Fruit fly (Drosophila melanogaster) whole organism, embryonic: ENCODE data around the gene Ada1-1.

Experiments used
- Blimp-1 ChIP-seq: fragments of 200-800 bp; sonication (Bioruptor generic); optimal IDR thresholded peaks from 3 replicates; lab custom pipeline; 2018; ENCODE audit warnings: missing biosample characterization, missing genetic modification characterization, mild to moderate bottlenecking, moderate library complexity, missing genetic modification reagents
- CG13287 ChIP-seq: fragments of 200-800 bp; sonication (Bioruptor generic); IDR thresholded peaks from 2 replicates; pipeline ENCODE4 v1.3.6; 2022; ENCODE audit warnings: missing biosample characterization, missing genetic modification characterization; ENCODE audit not compliant: partially characterized antibody
- CG14667 ChIP-seq: fragments of 200-800 bp; sonication (Bioruptor generic); IDR thresholded peaks from 2 replicates; pipeline ENCODE4 v1.3.6; 2022; ENCODE audit warnings: missing biosample characterization, missing genetic modification characterization
- CG15601 ChIP-seq: fragments of 200-800 bp; sonication (Bioruptor generic); optimal IDR thresholded peaks from 3 replicates; lab custom pipeline; 2019; ENCODE audit warnings: missing biosample characterization, mild to moderate bottlenecking, missing genetic modification characterization, moderate library complexity
- CG1602 ChIP-seq: fragments of 200-800 bp; sonication (Bioruptor generic); optimal IDR thresholded peaks from 3 replicates; lab custom pipeline; 2016; ENCODE audit warnings: missing biosample characterization, missing genetic modification characterization
- CG16779 ChIP-seq: fragments of 200-800 bp; sonication (Bioruptor generic); IDR thresholded peaks from 2 replicates; pipeline ENCODE4 v1.3.6; 2022; ENCODE audit warnings: missing biosample characterization, missing genetic modification characterization
- CG1832 ChIP-seq: fragments of 200-800 bp; sonication (Bioruptor generic); optimal IDR thresholded peaks from 2 replicates; lab custom pipeline; 2017; ENCODE audit warnings: missing biosample characterization, mild to moderate bottlenecking, missing genetic modification characterization, inconsistent platforms
- CG3065 ChIP-seq: fragments of 200-800 bp; sonication (Bioruptor generic); optimal IDR thresholded peaks from 2 replicates; lab custom pipeline; 2016; ENCODE audit warnings: missing biosample characterization, missing genetic modification characterization
- CG31224 ChIP-seq: fragments of 200-800 bp; sonication (Bioruptor generic); IDR thresholded peaks from 2 replicates; pipeline ENCODE4 v1.3.6; 2022; ENCODE audit warnings: missing biosample characterization, missing genetic modification characterization
- CG31441 ChIP-seq: fragments of 200-800 bp; sonication (Bioruptor generic); IDR thresholded peaks from 2 replicates; pipeline ENCODE4 v1.3.6; 2022; ENCODE audit warnings: missing biosample characterization, missing genetic modification characterization
- CG32772 ChIP-seq: fragments of 200-800 bp; sonication (Bioruptor generic); IDR thresholded peaks from 2 replicates; pipeline ENCODE4 v1.3.6; 2022; ENCODE audit warnings: missing biosample characterization, missing genetic modification characterization
- CG33557 ChIP-seq: fragments of 200-800 bp; sonication (Bioruptor generic); optimal IDR thresholded peaks from 2 replicates; lab custom pipeline; 2019; ENCODE audit warnings: missing biosample characterization, mild to moderate bottlenecking, missing genetic modification characterization, moderate library complexity
- CG34376 ChIP-seq: fragments of 200-800 bp; sonication (Bioruptor generic); optimal IDR thresholded peaks from 2 replicates; lab custom pipeline; 2018; ENCODE audit warnings: missing biosample characterization, mild to moderate bottlenecking, missing genetic modification characterization
- CG4854 ChIP-seq: fragments of 200-800 bp; sonication (Bioruptor generic); optimal IDR thresholded peaks from 2 replicates; lab custom pipeline; 2016; ENCODE audit warnings: missing biosample characterization, missing genetic modification characterization, inconsistent platforms
- CG6683 ChIP-seq: fragments of 200-800 bp; sonication (Bioruptor generic); optimal IDR thresholded peaks from 2 replicates; lab custom pipeline; 2017; ENCODE audit warnings: missing biosample characterization, mild to moderate bottlenecking, missing genetic modification characterization, missing genetic modification reagents
- CG6689 ChIP-seq: fragments of 200-800 bp; sonication (Bioruptor generic); IDR thresholded peaks from 2 replicates; pipeline ENCODE4 v1.3.6; 2022; ENCODE audit warnings: missing biosample characterization, missing genetic modification characterization
- CG7556 ChIP-seq: fragments of 200-800 bp; sonication (Bioruptor generic); optimal IDR thresholded peaks from 2 replicates; lab custom pipeline; 2017; ENCODE audit warnings: missing biosample characterization, mild to moderate bottlenecking, missing genetic modification characterization
- CG8089 ChIP-seq: fragments of 200-800 bp; sonication (Bioruptor generic); optimal IDR thresholded peaks from 3 replicates; lab custom pipeline; 2016; ENCODE audit warnings: missing biosample characterization, missing genetic modification characterization
- CG8388 ChIP-seq: fragments of 200-800 bp; sonication (Bioruptor generic); optimal IDR thresholded peaks from 2 replicates; lab custom pipeline; 2019; ENCODE audit warnings: missing biosample characterization, mild to moderate bottlenecking, missing genetic modification characterization, moderate library complexity
- CG9609 ChIP-seq: fragments of 200-800 bp; sonication (Bioruptor generic); optimal IDR thresholded peaks from 3 replicates; lab custom pipeline; 2016; ENCODE audit warnings: missing biosample characterization, missing genetic modification characterization
- CG9876 ChIP-seq: fragments of 200-800 bp; sonication (Bioruptor generic); optimal IDR thresholded peaks from 2 replicates; lab custom pipeline; 2016; ENCODE audit warnings: missing biosample characterization, missing genetic modification characterization
- Camta ChIP-seq: fragments of 200-800 bp; sonication (Bioruptor generic); optimal IDR thresholded peaks from 2 replicates; lab custom pipeline; 2016; ENCODE audit warnings: missing biosample characterization, missing genetic modification characterization
- Chrac-16 ChIP-seq: fragments of 200-800 bp; sonication (Bioruptor generic); optimal IDR thresholded peaks from 3 replicates; lab custom pipeline; 2016; ENCODE audit warnings: missing biosample characterization, missing genetic modification characterization
- E2f2 ChIP-seq: fragments of 200-800 bp; sonication (Bioruptor generic); IDR thresholded peaks from 2 replicates; pipeline ENCODE4 v1.3.6; 2022; ENCODE audit warnings: missing biosample characterization, missing genetic modification characterization
- Hr3 ChIP-seq: fragments of 200-800 bp; sonication (Bioruptor generic); optimal IDR thresholded peaks from 3 replicates; lab custom pipeline; 2016; ENCODE audit warnings: missing biosample characterization, missing genetic modification characterization
- Hr51 ChIP-seq, 2 experiments: fragments of 200-800 bp; sonication (Bioruptor generic); optimal IDR thresholded peaks; 2 replicates in 1 of 2; 3 replicates in 1 of 2; lab custom pipeline; 2016 to 2018; ENCODE audit warnings: missing biosample characterization in 2 of 2, missing genetic modification characterization in 2 of 2, mild to moderate bottlenecking in 1 of 2, moderate library complexity in 1 of 2
- MESR4 ChIP-seq: fragments of 200-800 bp; sonication (Bioruptor generic); optimal IDR thresholded peaks from 2 replicates; lab custom pipeline; 2018; ENCODE audit warnings: missing biosample characterization, mild to moderate bottlenecking, missing genetic modification characterization, moderate library complexity
- Sin3A ChIP-seq: fragments of >200 bp; optimal IDR thresholded peaks from 2 replicates; lab custom pipeline; 2018
- Sox100B ChIP-seq: fragments of 200-800 bp; sonication (Bioruptor generic); optimal IDR thresholded peaks from 3 replicates; lab custom pipeline; 2018; ENCODE audit warnings: missing biosample characterization, mild to moderate bottlenecking, missing genetic modification characterization
- Trl ChIP-seq, 3 experiments: fragments of >200 bp in 2 of 3; fragments of 200-800 bp in 1 of 3; sonication (Bioruptor generic) in 1 of 3; optimal IDR thresholded peaks; 2 replicates in 1 of 3; 3 replicates in 2 of 3; lab custom pipeline; 2016 to 2017; ENCODE audit warnings: missing biosample characterization in 1 of 3, missing genetic modification characterization in 1 of 3
- Xbp1 ChIP-seq: fragments of 200-800 bp; sonication (Bioruptor generic); optimal IDR thresholded peaks from 3 replicates; lab custom pipeline; 2016; ENCODE audit warnings: missing biosample characterization, mild to moderate bottlenecking, missing genetic modification characterization
- ase ChIP-seq: fragments of 200-800 bp; sonication (Bioruptor generic); IDR thresholded peaks from 3 replicates; pipeline ENCODE4 v1.3.6; 2022; ENCODE audit warnings: missing biosample characterization, missing genetic modification characterization
- ato ChIP-seq: fragments of 200-800 bp; sonication (Bioruptor generic); IDR thresholded peaks from 2 replicates; pipeline ENCODE4 v1.3.6; 2022; ENCODE audit warnings: missing biosample characterization, missing genetic modification characterization; ENCODE audit not compliant: partially characterized antibody
- crc ChIP-seq: fragments of 200-800 bp; sonication (Bioruptor generic); optimal IDR thresholded peaks from 2 replicates; lab custom pipeline; 2016; ENCODE audit warnings: missing biosample characterization, missing genetic modification characterization
- da ChIP-seq: fragments of 200-800 bp; sonication (Bioruptor generic); optimal IDR thresholded peaks from 2 replicates; lab custom pipeline; 2016; ENCODE audit warnings: missing biosample characterization, missing genetic modification characterization
- dm ChIP-seq: fragments of 200-800 bp; sonication (Bioruptor generic); optimal IDR thresholded peaks from 3 replicates; lab custom pipeline; 2016; ENCODE audit warnings: missing biosample characterization, missing genetic modification characterization
- eve ChIP-seq, 2 experiments: fragments of >200 bp; optimal IDR thresholded peaks; 2 replicates each; lab custom pipeline; 2017; ENCODE audit warnings: missing biosample characterization in 2 of 2, missing genetic modification characterization in 2 of 2
- exex ChIP-seq: fragments of 200-800 bp; sonication (Bioruptor generic); optimal IDR thresholded peaks from 4 replicates; lab custom pipeline; 2018; ENCODE audit warnings: missing biosample characterization, mild to moderate bottlenecking, missing genetic modification characterization, moderate library complexity
- gro ChIP-seq: fragments of 200-800 bp; sonication (Bioruptor generic); optimal IDR thresholded peaks from 2 replicates; lab custom pipeline; 2016; ENCODE audit warnings: missing biosample characterization, missing genetic modification characterization
- ham ChIP-seq: fragments of 200-800 bp; sonication (Bioruptor generic); IDR thresholded peaks from 2 replicates; pipeline ENCODE4 v1.3.6; 2022; ENCODE audit warnings: missing biosample characterization, missing genetic modification characterization
- hth ChIP-seq: fragments of >200 bp; optimal IDR thresholded peaks from 2 replicates; lab custom pipeline; 2017; ENCODE audit warnings: inconsistent platforms
- jigr1 ChIP-seq: fragments of 200-800 bp; sonication (Bioruptor generic); IDR thresholded peaks from 3 replicates; pipeline ENCODE4 v1.3.6; 2022; ENCODE audit warnings: missing biosample characterization, missing genetic modification characterization
- luna ChIP-seq: fragments of 200-800 bp; sonication (Bioruptor generic); optimal IDR thresholded peaks from 2 replicates; lab custom pipeline; 2016; ENCODE audit warnings: missing biosample characterization, missing genetic modification characterization
- nerfin-2 ChIP-seq: fragments of 200-800 bp; sonication (Bioruptor generic); IDR thresholded peaks from 2 replicates; pipeline ENCODE4 v1.3.6; 2022; ENCODE audit warnings: missing biosample characterization, missing genetic modification characterization; ENCODE audit not compliant: partially characterized antibody
- p53 ChIP-seq: fragments of 200-800 bp; sonication (Bioruptor generic); optimal IDR thresholded peaks from 2 replicates; lab custom pipeline; 2016; ENCODE audit warnings: missing biosample characterization, missing genetic modification characterization
- pho ChIP-seq: fragments of 200-800 bp; sonication (Bioruptor generic); optimal IDR thresholded peaks from 2 replicates; lab custom pipeline; 2016; ENCODE audit warnings: missing biosample characterization, missing genetic modification characterization
- sima ChIP-seq: fragments of 200-800 bp; sonication (Bioruptor generic); optimal IDR thresholded peaks from 2 replicates; lab custom pipeline; 2016; ENCODE audit warnings: missing biosample characterization, missing genetic modification characterization
- tio ChIP-seq: fragments of 200-800 bp; sonication (Bioruptor generic); optimal IDR thresholded peaks from 2 replicates; lab custom pipeline; 2017; ENCODE audit warnings: missing biosample characterization, missing genetic modification characterization, inconsistent platforms
- twi ChIP-seq: fragments of 200-800 bp; optimal IDR thresholded peaks from 2 replicates; lab custom pipeline; 2019; ENCODE audit warnings: missing biosample characterization, mild to moderate bottlenecking, missing genetic modification characterization, moderate library complexity

Gene Ada1-1

DNA sequence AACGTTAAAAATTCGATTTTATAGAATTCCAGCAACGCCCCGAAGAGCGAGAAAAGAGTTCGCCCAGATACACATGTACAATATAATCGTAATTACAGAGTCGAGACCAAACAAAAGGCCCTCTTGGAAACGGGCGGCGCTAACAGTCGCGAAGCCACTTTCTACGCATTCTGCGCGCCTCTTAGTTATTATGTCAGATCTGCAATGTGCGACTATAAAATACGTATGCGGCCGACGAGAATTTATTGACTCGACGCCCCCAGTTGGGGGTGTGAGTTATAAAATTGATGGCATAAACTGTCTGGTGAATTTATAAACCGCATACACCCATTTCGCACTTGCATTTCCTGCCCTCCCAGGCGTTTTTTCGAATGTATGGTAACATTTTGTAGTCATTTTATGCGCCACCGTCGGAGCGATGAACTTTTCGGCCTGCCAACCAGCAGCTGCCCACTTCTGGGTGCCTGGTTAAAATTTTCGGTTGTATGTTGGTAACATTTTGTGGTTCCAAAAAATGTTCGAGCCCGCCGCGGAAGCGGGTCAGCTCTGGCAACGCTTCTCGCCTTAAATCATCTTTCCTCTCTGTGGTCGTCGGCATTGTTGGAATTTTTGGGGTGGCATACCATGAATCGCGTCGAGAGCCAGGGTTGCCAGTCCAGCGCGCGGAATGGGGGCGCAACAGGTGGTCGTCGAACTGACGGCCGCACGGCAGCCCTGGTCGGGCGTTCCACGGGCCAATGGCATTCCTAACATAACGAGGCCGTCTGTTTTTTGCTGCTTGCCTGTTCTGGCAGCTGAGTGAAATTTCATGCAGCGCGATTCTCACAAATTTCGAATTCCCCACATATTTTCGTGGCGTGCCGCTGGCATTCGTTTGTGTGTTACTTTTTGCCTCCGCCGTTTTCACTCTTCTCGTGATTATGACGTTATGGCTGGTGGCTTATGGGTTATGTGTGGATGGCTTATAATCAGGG lies 15.4 kb downstream of the Ada1-1 start (continued):
- peak; percentile 64 for TF ChIP-seq Chrac-16 (GFP tag; lab: Kevin White, UChicago)
- peak in 1 of 2 experiments; percentile 7 for TF ChIP-seq Trl (optimal IDR thresholded peaks at IDR 0.05; lab: Kevin White, UChicago)
- peak; percentile 64 for TF ChIP-seq Trl (GFP tag; optimal IDR thresholded peaks at IDR 0.05; lab: Kevin White, UChicago)
- peak; percentile 67 for TF ChIP-seq gro (GFP tag; lab: Kevin White, UChicago)
- no peak for TF ChIP-seq tio
- no peak for TF ChIP-seq CG31441 (GFP tag; lab: Robert Waterston, UW)
- TF ChIP-seq CG1832 (GFP tag; lab: Kevin White, UChicago), result peak; percentile 44
- peak; percentile 36 for TF ChIP-seq Hr3 (GFP tag; lab: Kevin White, UChicago)
- peak; percentile 72 to 77 for TF ChIP-seq Hr51 (GFP tag; optimal IDR thresholded peaks at IDR 0.05; lab: Kevin White, UChicago)
- peak; percentile 10 for TF ChIP-seq CG3065 (GFP tag; lab: Kevin White, UChicago)
- peak; percentile 77 for TF ChIP-seq Xbp1 (GFP tag; lab: Kevin White, UChicago)
- peak; percentile 1 for TF ChIP-seq Sin3A (lab: Kevin White, UChicago)
- no peak for TF ChIP-seq CG6689
- no peak for TF ChIP-seq CG14667
- no peak for TF ChIP-seq hth
- no peak for TF ChIP-seq CG31224 (GFP tag; lab: Robert Waterston, UW)
- peak; percentile 25 for TF ChIP-seq twi (tag; lab: Kevin White, UChicago)
- TF ChIP-seq sima (GFP tag; lab: Kevin White, UChicago), result no peak
- peak; percentile 32 for TF ChIP-seq CG33557 (GFP tag; lab: Kevin White, UChicago)
- TF ChIP-seq da (GFP tag; lab: Kevin White, UChicago), result peak; percentile 41
- TF ChIP-seq p53 (GFP tag; lab: Kevin White, UChicago), result peak; percentile 47
- no peak for TF ChIP-seq CG9876 (GFP tag; lab: Kevin White, UChicago)
- peak; percentile 17 for TF ChIP-seq crc (GFP tag; lab: Kevin White, UChicago)
- TF ChIP-seq CG32772, result no peak
- TF ChIP-seq jigr1 (GFP tag; lab: Robert Waterston, UW), result no peak
- TF ChIP-seq CG8388 (GFP tag; lab: Kevin White, UChicago), result peak; percentile 29
- TF ChIP-seq CG1602 (GFP tag; lab: Kevin White, UChicago), result no peak
- peak; percentile 45 for TF ChIP-seq CG6683 (GFP tag; lab: Kevin White, UChicago)
- TF ChIP-seq nerfin-2 (GFP tag; lab: Robert Waterston, UW), result no peak
- TF ChIP-seq CG13287 (GFP tag; lab: Robert Waterston, UW), result no peak
- TF ChIP-seq MESR4 (GFP tag; lab: Kevin White, UChicago), result peak; percentile 4
- TF ChIP-seq CG34376 (GFP tag; lab: Kevin White, UChicago), result peak; percentile 82
- peak; percentile 84 for TF ChIP-seq dm (GFP tag; lab: Kevin White, UChicago)
- peak; percentile 78 for TF ChIP-seq pho (GFP tag; lab: Kevin White, UChicago)
- peak; percentile 69 for TF ChIP-seq CG9609 (GFP tag; lab: Kevin White, UChicago)
- TF ChIP-seq Sox100B (GFP tag; lab: Kevin White, UChicago), result no peak
- TF ChIP-seq ato (GFP tag; lab: Robert Waterston, UW), result no peak
- TF ChIP-seq eve (GFP tag; optimal IDR thresholded peaks at IDR 0.05; lab: Kevin White, UChicago), result no peak
- TF ChIP-seq luna (GFP tag; lab: Kevin White, UChicago), result no peak
- TF ChIP-seq CG4854 (GFP tag; lab: Kevin White, UChicago), result peak; percentile 62
- TF ChIP-seq CG7556, result peak; percentile 81
- peak; percentile 25 for TF ChIP-seq Camta (GFP tag; lab: Kevin White, UChicago)
- TF ChIP-seq E2f2 (GFP tag; lab: Robert Waterston, UW), result no peak
- TF ChIP-seq exex (tag; lab: Kevin White, UChicago), result peak; percentile 85
- TF ChIP-seq CG15601 (tag; lab: Kevin White, UChicago), result peak; percentile 72
- peak; percentile 75 for TF ChIP-seq Blimp-1 (GFP tag; lab: Kevin White, UChicago)
- no peak for TF ChIP-seq ase (GFP tag; lab: Robert Waterston, UW)
- peak; percentile 56 for TF ChIP-seq CG8089 (GFP tag; lab: Kevin White, UChicago)
- no peak for TF ChIP-seq ham (GFP tag; lab: Robert Waterston, UW)
- no peak for TF ChIP-seq CG16779 (GFP tag; lab: Robert Waterston, UW)
